Fruit fly (Drosophila melanogaster): Measurements from ENCODE around the gene CG3744.

dm6 chr3R:24924916-24925315 lies 48.5 kb upstream of the CG3744 start, which contains the start of gene Trf4-2:
- TF ChIP-seq CG11902 (GFP tag; optimal IDR thresholded peaks at IDR 0.05) (no peak), CG6276 (GFP tag; optimal IDR thresholded peaks at IDR 0.05) (no peak), CG6163 (GFP tag; IDR thresholded peaks at IDR 0.05) (no peak), CG16779 (tag; optimal IDR thresholded peaks at IDR 0.05) (no peak), CG3919 (GFP tag; optimal IDR thresholded peaks at IDR 0.05) (no peak), OdsH (GFP tag; optimal IDR thresholded peaks at IDR 0.05) (no peak), Gug (GFP tag; IDR thresholded peaks at IDR 0.05) (no peak), CG15336 (GFP tag; IDR thresholded peaks at IDR 0.05) (no peak), Blimp-1 (GFP tag; optimal IDR thresholded peaks at IDR 0.05) (no peak), fkh (GFP tag; optimal IDR thresholded peaks at IDR 0.05) (no peak), Lpt (GFP tag; optimal IDR thresholded peaks at IDR 0.05) (no peak), dsx (GFP tag; optimal IDR thresholded peaks at IDR 0.05; ENCODE audit: poor library complexity, severe bottlenecking) (no peak)

Measured in whole organism, prepupa.